Worm (Caenorhabditis elegans) whole organism, L4/young adult: ENCODE measurements around the gene gst-41.

Source experiments
- W03F9.2 ChIP-seq: fragments of 150-350 bp; optimal IDR thresholded peaks from 2 replicates; lab custom pipeline; 2014; ENCODE audit warnings: missing biosample characterization, missing genetic modification characterization
- dao-5 ChIP-seq: sonication (generic microtip); optimal IDR thresholded peaks from 2 replicates; lab custom pipeline; 2016; ENCODE audit warnings: missing genotype, missing genetic modification characterization, moderate library complexity, missing compliant biosample characterization
- him-1 ChIP-seq: sonication (generic microtip); optimal IDR thresholded peaks from 2 replicates; lab custom pipeline; 2016; ENCODE audit warnings: missing genotype, missing genetic modification reagents, missing genetic modification characterization, missing compliant biosample characterization

- TF ChIP-seq him-1 (tag; lab: Kevin White, UChicago) (no peak), W03F9.2 (tag; lab: Kevin White, UChicago) (no peak), dao-5 (no peak)
Measured at ce11 chrV:7369578-7369977, 29.5 kb downstream of the gst-41 start, which contains the start of gene srj-14.
